Worm (Caenorhabditis elegans) whole organism, mixed stage, embryonic: Measurements from ENCODE around the gene F53B7.7.

ENCODE experiments used
- elt-1 ChIP-seq: sonication (generic microtip); optimal IDR thresholded peaks from 2 replicates; lab custom pipeline; 2017; ENCODE audit warnings: missing genetic modification characterization, mild to moderate bottlenecking, missing compliant biosample characterization, antibody characterized with exemption, moderate library complexity, borderline replicate concordance; ENCODE audit not compliant: insufficient read depth
- elt-3 ChIP-seq: fragments of 150-350 bp; optimal IDR thresholded peaks from 2 replicates; lab custom pipeline; 2014; ENCODE audit warnings: missing biosample characterization, missing genetic modification characterization
- hlh-1 ChIP-seq: fragments of 150-350 bp; optimal IDR thresholded peaks from 2 replicates; lab custom pipeline; 2014; ENCODE audit warnings: missing biosample characterization, missing genetic modification reagents, missing genetic modification characterization
- mab-5 ChIP-seq: fragments of 150-350 bp; optimal IDR thresholded peaks from 2 replicates; lab custom pipeline; 2014; ENCODE audit warnings: missing biosample characterization, missing genetic modification characterization
- pha-4 ChIP-seq: fragments of 150-350 bp; optimal IDR thresholded peaks from 2 replicates; lab custom pipeline; 2018; ENCODE audit warnings: missing biosample characterization, missing genetic modification reagents, missing genetic modification characterization
- sem-2 ChIP-seq: fragments of 200-800 bp; sonication (Bioruptor generic); optimal IDR thresholded peaks from 2 replicates; lab custom pipeline; 2018; ENCODE audit warnings: mild to moderate bottlenecking, missing genetic modification characterization, missing compliant biosample characterization
- snpc-4 ChIP-seq: fragments of 150-350 bp; optimal IDR thresholded peaks from 2 replicates; lab custom pipeline; 2014; ENCODE audit warnings: missing biosample characterization, missing genetic modification characterization
- unc-39 ChIP-seq: fragments of 150-350 bp; optimal IDR thresholded peaks from 2 replicates; lab custom pipeline; 2014; ENCODE audit warnings: missing biosample characterization, missing genetic modification characterization
- unc-62 ChIP-seq: fragments of 150-350 bp; optimal IDR thresholded peaks from 2 replicates; lab custom pipeline; 2014; ENCODE audit warnings: missing biosample characterization, missing genetic modification reagents, missing genetic modification characterization
- ztf-11 ChIP-seq: fragments of 150-350 bp; optimal IDR thresholded peaks from 2 replicates; lab custom pipeline; 2014; ENCODE audit warnings: missing biosample characterization, missing genetic modification characterization

DNA sequence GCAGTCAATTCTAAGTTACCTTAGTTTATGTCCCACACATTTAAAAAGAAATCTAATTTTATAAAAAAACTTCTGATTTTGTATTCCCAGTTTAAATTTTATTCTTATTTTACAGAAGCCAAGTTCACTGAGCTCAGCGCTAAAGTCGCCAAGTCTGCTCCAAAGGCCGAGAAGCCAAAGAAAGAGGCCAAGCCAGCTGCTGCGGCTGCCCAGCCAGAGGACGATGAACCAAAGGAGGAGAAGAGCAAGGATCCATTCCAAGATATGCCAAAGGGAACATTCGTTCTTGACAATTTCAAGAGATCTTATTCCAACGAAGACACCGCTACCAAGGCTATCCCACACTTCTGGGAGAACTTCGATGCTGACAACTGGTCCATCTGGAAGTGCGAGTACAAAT lies 32.0 kb upstream of the F53B7.7 start:
- TF ChIP-seq snpc-4 (tag; lab: Kevin White, UChicago) (no peak), unc-62 (no peak), unc-39 (tag; lab: Kevin White, UChicago) (no peak), elt-3 (tag; lab: Kevin White, UChicago) (no peak), ztf-11 (tag; lab: Kevin White, UChicago) (no peak), pha-4 (tag; lab: Kevin White, UChicago) (no peak), elt-1 (tag; lab: Kevin White, UChicago) (no peak), sem-2 (GFP tag; lab: Kevin White, UChicago) (no peak), mab-5 (no peak), hlh-1 (tag; lab: Kevin White, UChicago) (no peak)
